Worm (Caenorhabditis elegans) whole organism, early embryonic: ENCODE measurements around the gene C04H5.1.

ENCODE experiments used
- B0310.2 ChIP-seq: sonication (generic microtip); optimal IDR thresholded peaks from 2 replicates; lab custom pipeline; 2016; ENCODE audit warnings: mild to moderate bottlenecking, missing genetic modification characterization, missing compliant biosample characterization
- F13C5.2 ChIP-seq: sonication (generic microtip); optimal IDR thresholded peaks from 2 replicates; lab custom pipeline; 2017; ENCODE audit warnings: mild to moderate bottlenecking, missing genetic modification characterization, inconsistent platforms, missing compliant biosample characterization
- aly-1 ChIP-seq: sonication (generic microtip); optimal IDR thresholded peaks from 2 replicates; lab custom pipeline; 2016; ENCODE audit warnings: missing genetic modification characterization, missing compliant biosample characterization
- ama-1 ChIP-seq: fragments of 150-350 bp; optimal IDR thresholded peaks from 2 replicates; lab custom pipeline; 2014
- ceh-13 ChIP-seq: fragments of 200-800 bp; sonication (Bioruptor generic); optimal IDR thresholded peaks from 2 replicates; lab custom pipeline; 2018; ENCODE audit warnings: mild to moderate bottlenecking, missing genetic modification characterization, missing compliant biosample characterization
- ceh-36 ChIP-seq: sonication (generic microtip); optimal IDR thresholded peaks from 2 replicates; lab custom pipeline; 2016; ENCODE audit warnings: missing genetic modification characterization, inconsistent platforms, missing compliant biosample characterization
- ets-7 ChIP-seq: sonication (generic microtip); optimal IDR thresholded peaks from 2 replicates; lab custom pipeline; 2016; ENCODE audit warnings: missing genotype, missing genetic modification characterization, missing compliant biosample characterization
- flt-1 ChIP-seq: fragments of 200-800 bp; sonication (Bioruptor generic); IDR thresholded peaks from 2 replicates; pipeline ENCODE4 v1.3.6; 2022; ENCODE audit warnings: missing genetic modification characterization, missing compliant biosample characterization
- hmbx-1 ChIP-seq: sonication (generic microtip); optimal IDR thresholded peaks from 2 replicates; lab custom pipeline; 2016; ENCODE audit warnings: mild to moderate bottlenecking, missing genetic modification characterization, missing compliant biosample characterization
- hmg-4 ChIP-seq: fragments of 200-800 bp; sonication (Bioruptor generic); optimal IDR thresholded peaks from 2 replicates; lab custom pipeline; 2018; ENCODE audit warnings: mild to moderate bottlenecking, missing genetic modification characterization, missing compliant biosample characterization
- hnd-1 ChIP-seq: sonication (generic microtip); optimal IDR thresholded peaks from 2 replicates; lab custom pipeline; 2016; ENCODE audit warnings: missing genetic modification characterization, missing compliant biosample characterization
- pes-1 ChIP-seq: fragments of 200-800 bp; sonication (Bioruptor generic); IDR thresholded peaks from 2 replicates; pipeline ENCODE4 v1.3.6; 2022; ENCODE audit warnings: missing genetic modification reagents, missing genetic modification characterization, missing compliant biosample characterization
- scrt-1 ChIP-seq: fragments of 200-800 bp; sonication (Bioruptor generic); IDR thresholded peaks from 2 replicates; pipeline ENCODE4 v1.3.6; 2022; ENCODE audit warnings: missing genetic modification characterization, missing compliant biosample characterization
- sea-1 ChIP-seq: fragments of 200-800 bp; sonication (Bioruptor generic); conservative IDR thresholded peaks from 2 replicates; pipeline ENCODE4 v1.3.6; 2022; ENCODE audit warnings: missing genetic modification characterization, missing compliant biosample characterization
- tbx-11 ChIP-seq: fragments of 200-800 bp; sonication (Bioruptor generic); IDR thresholded peaks from 2 replicates; pipeline ENCODE4 v1.3.6; 2022; ENCODE audit warnings: missing genetic modification characterization, missing compliant biosample characterization
- tbx-37 ChIP-seq: fragments of 200-800 bp; sonication (Bioruptor generic); conservative IDR thresholded peaks from 2 replicates; pipeline ENCODE4 v1.3.6; 2022; ENCODE audit warnings: missing genetic modification reagents, missing genetic modification characterization, missing compliant biosample characterization
- tra-4 ChIP-seq: sonication (generic microtip); optimal IDR thresholded peaks from 2 replicates; lab custom pipeline; 2017; ENCODE audit warnings: missing genetic modification characterization, missing compliant biosample characterization

The C04H5.1 gene

DNA sequence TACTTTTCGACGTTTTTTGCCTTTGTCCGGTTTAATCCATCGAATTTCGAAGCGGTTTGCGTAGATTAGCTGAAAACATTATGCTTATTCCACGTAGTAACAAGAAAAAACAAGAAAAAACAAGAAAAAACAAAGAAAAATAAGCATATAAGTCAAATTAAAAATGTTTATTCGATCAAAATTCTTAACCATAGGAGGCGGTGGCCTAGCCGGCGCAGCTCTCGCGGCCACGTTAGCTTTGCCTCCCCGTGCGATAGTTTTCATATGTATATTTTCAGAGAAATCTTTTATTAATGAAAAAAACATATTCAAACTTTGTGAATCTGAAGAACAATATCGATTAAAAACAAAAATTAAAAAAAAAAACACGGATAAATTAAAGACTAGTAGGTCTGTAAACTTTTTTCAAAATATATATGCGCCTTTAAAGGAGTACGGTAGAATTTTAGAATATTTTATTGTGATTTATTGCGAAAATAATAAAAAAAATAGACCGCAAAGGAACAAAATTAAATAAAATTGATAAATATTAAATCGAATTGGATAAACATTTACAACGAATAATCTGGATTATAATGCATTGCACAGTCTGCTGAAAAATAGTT lies 29.8 kb downstream of the C04H5.1 start:
- TF ChIP-seq tbx-37 (GFP tag; lab: Robert Waterston, UW), result peak; percentile 46

DNA sequence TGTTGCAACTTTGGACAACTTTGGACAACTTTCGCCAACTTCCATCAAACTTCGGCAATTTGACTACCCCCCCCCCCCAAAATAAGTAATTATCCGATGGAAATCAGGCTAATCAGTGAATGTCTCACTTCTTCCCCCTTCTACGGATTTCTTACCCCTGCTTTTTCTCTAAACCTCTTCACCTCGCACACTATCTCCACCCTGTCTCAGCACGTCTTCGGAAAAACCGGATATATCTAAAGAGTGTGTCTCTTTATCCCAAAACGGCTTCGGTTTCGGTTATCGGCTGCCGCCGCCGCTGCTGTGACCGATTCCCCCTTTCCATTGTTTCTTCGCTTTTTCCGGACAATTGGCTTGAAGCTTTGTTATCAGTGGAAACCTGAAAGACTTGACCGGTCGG lies 33.7 kb downstream of the C04H5.1 start:
- TF ChIP-seq hnd-1 (tag; lab: Kevin White, UChicago) (no peak), ama-1 (lab: Kevin White, UChicago) (no peak), tbx-37 (GFP tag; lab: Robert Waterston, UW) (no peak), hmbx-1 (no peak), tra-4 (tag; lab: Kevin White, UChicago) (no peak), tbx-11 (no peak), flt-1 (GFP tag; lab: Robert Waterston, UW) (no peak), ets-7 (tag; lab: Kevin White, UChicago) (no peak), pes-1 (GFP tag; lab: Robert Waterston, UW) (no peak), F13C5.2 (tag; lab: Kevin White, UChicago) (no peak), ceh-13 (no peak), hmg-4 (GFP tag; lab: Kevin White, UChicago) (no peak), ceh-36 (tag; lab: Kevin White, UChicago) (no peak)

DNA sequence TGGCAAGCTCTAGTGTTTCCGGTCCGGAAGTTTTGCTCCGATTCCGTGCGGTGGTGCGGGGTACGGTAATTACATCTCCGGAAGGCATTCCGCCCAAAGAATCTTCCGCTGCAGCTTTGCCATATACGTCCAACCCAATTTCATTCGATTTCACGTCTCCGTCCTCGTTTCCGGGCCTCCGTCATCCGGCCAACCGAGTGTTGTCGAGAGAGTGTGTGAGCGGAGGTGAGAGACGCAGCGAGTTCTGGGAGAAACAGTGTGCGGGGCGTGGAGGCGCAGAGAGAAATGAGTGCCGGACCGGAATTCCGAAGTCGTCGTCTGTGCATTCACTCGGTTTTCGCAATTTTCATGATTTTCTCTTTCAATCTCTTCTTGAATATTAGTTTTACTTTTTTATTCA lies 35.2 kb downstream of the C04H5.1 start:
- no peak for TF ChIP-seq B0310.2 (tag; lab: Kevin White, UChicago)
- TF ChIP-seq ceh-36 (tag; lab: Kevin White, UChicago), result no peak
- peak; percentile 26 for TF ChIP-seq hmg-4 (GFP tag; lab: Kevin White, UChicago)
- no peak for TF ChIP-seq tbx-37 (GFP tag; lab: Robert Waterston, UW)
- no peak for TF ChIP-seq ets-7 (tag; lab: Kevin White, UChicago)

DNA sequence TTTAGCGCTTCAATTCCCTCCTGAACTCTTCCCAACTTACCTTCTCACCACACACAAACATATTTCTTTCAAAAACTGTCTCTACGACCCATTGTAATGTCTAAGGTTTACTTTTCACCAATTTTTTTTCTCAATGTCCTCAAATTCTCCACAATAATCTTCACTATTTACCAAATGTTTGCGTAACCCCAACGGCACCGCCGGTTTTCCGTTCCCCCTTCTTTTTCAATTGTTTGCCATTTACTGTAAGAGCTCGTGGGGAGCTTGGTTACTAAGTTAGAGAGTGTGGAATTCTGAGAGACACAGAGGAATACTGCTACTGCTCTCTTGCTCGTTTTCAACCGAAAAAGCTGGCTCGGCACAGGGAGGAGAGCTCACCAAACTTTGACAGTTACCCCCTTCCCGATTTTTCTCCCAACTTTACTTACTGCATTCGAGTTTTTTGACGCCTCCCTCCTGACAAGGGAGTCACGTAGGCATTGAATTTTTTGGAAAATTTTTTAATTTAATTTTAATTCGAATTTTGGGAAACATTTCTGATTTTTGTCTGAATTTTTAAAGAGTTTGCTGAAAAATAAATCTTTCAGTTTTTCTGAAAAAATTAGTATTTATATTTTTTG lies 36.6 kb downstream of the C04H5.1 start:
- no peak for TF ChIP-seq sea-1 (GFP tag; lab: Robert Waterston, UW)
- no peak for TF ChIP-seq hmbx-1
- TF ChIP-seq tra-4 (tag; lab: Kevin White, UChicago), result no peak
- TF ChIP-seq pes-1 (GFP tag; lab: Robert Waterston, UW), result no peak
- no peak for TF ChIP-seq scrt-1
- no peak for TF ChIP-seq ama-1 (lab: Kevin White, UChicago)
- no peak for TF ChIP-seq ceh-13
- no peak for TF ChIP-seq hmg-4 (GFP tag; lab: Kevin White, UChicago)
- no peak for TF ChIP-seq aly-1 (tag; lab: Kevin White, UChicago)
- no peak for TF ChIP-seq B0310.2 (tag; lab: Kevin White, UChicago)
- no peak for TF ChIP-seq tbx-11
- no peak for TF ChIP-seq hnd-1 (tag; lab: Kevin White, UChicago)

DNA sequence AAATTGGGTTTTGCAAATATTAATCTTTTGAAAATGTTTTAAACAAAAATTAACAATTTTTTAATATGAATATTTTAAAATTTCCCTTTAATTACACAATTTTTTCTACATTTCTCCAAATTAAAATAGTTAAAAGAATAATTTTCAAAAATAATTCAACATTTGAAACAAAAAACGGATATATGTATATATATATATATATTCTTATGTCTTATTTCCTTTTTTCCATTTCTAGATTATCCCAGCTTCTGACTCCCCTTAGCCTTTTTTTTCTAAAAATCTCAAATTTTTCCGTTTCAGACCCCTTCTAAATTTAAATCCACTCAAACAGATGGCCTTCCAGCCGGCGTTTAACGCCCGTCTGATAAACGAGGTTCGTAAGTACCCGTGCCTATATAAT lies 39.2 kb downstream of the C04H5.1 start, which contains the start of gene madf-5:
TSS of gene madf-5 (plus strand) at position 301 of the 400 bp plus-strand sequence.
- TF ChIP-seq pes-1 (GFP tag; lab: Robert Waterston, UW), result no peak
- no peak for TF ChIP-seq aly-1 (tag; lab: Kevin White, UChicago)
- TF ChIP-seq tbx-11, result no peak
- no peak for TF ChIP-seq ceh-13
- no peak for TF ChIP-seq scrt-1
- no peak for TF ChIP-seq F13C5.2 (tag; lab: Kevin White, UChicago)
- no peak for TF ChIP-seq B0310.2 (tag; lab: Kevin White, UChicago)
- TF ChIP-seq ama-1 (lab: Kevin White, UChicago), result no peak
- TF ChIP-seq sea-1 (GFP tag; lab: Robert Waterston, UW), result no peak
- TF ChIP-seq flt-1 (GFP tag; lab: Robert Waterston, UW), result no peak
- TF ChIP-seq tbx-37 (GFP tag; lab: Robert Waterston, UW), result no peak
- no peak for TF ChIP-seq ets-7 (tag; lab: Kevin White, UChicago)
- no peak for TF ChIP-seq hmbx-1
- TF ChIP-seq ceh-36 (tag; lab: Kevin White, UChicago), result no peak
- TF ChIP-seq tra-4 (tag; lab: Kevin White, UChicago), result no peak
- no peak for TF ChIP-seq hnd-1 (tag; lab: Kevin White, UChicago)
- no peak for TF ChIP-seq hmg-4 (GFP tag; lab: Kevin White, UChicago)

DNA sequence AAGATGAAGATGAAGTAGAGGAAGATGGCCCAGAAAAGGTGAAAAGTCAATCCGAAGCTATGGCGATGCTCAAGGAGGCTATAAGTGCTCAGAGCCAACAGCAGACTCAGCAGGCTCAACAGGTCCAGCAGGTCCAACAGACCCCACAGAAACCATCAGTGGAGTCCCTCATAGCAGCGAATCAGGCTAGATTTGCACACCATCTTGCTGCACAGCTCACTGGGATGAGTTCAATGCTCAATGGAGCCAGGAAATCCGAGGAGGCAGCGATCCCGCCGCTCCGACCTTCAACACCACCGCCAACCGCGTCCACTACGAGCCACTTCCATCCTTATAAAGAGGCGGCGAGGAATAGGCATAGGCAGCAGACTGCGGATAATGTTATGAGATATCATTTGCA lies 40.7 kb downstream of the C04H5.1 start:
- TF ChIP-seq scrt-1 (no peak), ceh-13 (no peak), ets-7 (tag; lab: Kevin White, UChicago) (no peak), hmbx-1 (no peak), pes-1 (GFP tag; lab: Robert Waterston, UW) (no peak), aly-1 (tag; lab: Kevin White, UChicago) (no peak), tra-4 (tag; lab: Kevin White, UChicago) (no peak), hnd-1 (tag; lab: Kevin White, UChicago) (no peak), tbx-37 (GFP tag; lab: Robert Waterston, UW) (no peak)

DNA sequence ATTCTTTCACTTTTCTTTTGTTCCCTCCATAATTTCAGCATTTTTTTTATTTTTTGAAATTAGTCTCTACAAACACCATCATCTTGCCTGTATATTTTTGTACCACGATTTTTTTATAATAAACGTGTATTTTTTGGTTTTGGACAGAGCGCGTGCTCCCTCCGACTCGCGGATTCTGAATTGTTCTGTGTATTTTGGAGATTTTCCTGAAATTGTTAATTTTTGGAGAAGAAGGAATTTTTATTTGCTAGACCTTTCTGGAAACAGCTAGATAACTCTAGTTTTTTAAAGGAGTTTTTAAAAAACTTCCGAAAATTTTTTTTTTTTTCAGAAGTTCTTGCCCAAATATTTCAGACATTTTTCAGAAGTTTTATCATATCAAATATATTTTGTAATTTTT lies 42.3 kb downstream of the C04H5.1 start, which contains the start of gene C01G12.13:
TSS of gene C01G12.13 (plus strand) at position 301 of the 400 bp plus-strand sequence.
- TF ChIP-seq ceh-13 (no peak), hnd-1 (tag; lab: Kevin White, UChicago) (no peak), ets-7 (tag; lab: Kevin White, UChicago) (no peak), B0310.2 (tag; lab: Kevin White, UChicago) (no peak), flt-1 (GFP tag; lab: Robert Waterston, UW) (no peak), F13C5.2 (tag; lab: Kevin White, UChicago) (no peak), tbx-11 (no peak), scrt-1 (no peak), sea-1 (GFP tag; lab: Robert Waterston, UW) (no peak), tbx-37 (GFP tag; lab: Robert Waterston, UW) (no peak), hmbx-1 (no peak)
